Worm (Caenorhabditis elegans): ENCODE measurements around the gene npr-27.

The npr-27 gene

DNA sequence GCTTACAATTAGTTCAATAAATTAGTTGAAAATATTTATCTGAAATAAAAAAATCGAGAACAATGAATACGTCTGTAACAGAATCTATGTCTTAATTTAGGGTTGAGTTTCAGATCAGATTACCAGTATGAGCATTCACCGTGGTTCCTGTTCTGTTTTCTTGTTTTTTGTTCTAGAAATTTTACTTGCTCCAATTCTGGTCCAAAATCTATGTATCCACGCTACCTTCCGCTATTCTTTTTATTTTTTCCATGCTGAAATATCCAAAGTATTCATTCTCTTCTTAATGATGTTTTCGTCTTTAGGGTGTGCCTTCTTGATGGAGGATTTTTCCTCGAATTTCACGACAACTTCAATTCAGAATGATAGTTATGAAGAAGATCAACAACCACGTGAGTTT, at the start of gene npr-27:
Gene npr-27 (plus strand): TSS at position 301 of the 400 bp plus-strand sequence.
- no peak for TF ChIP-seq unc-55 (GFP tag; optimal IDR thresholded peaks at IDR 0.05)
- no peak for TF ChIP-seq syd-9 (tag; optimal IDR thresholded peaks at IDR 0.05)
- TF ChIP-seq ceh-19 (GFP tag; optimal IDR thresholded peaks at IDR 0.05) = no peak
- TF ChIP-seq ceh-48 (tag; optimal IDR thresholded peaks at IDR 0.05) = no peak
- TF ChIP-seq T23F11.4 (GFP tag; optimal IDR thresholded peaks at IDR 0.05) = no peak

DNA sequence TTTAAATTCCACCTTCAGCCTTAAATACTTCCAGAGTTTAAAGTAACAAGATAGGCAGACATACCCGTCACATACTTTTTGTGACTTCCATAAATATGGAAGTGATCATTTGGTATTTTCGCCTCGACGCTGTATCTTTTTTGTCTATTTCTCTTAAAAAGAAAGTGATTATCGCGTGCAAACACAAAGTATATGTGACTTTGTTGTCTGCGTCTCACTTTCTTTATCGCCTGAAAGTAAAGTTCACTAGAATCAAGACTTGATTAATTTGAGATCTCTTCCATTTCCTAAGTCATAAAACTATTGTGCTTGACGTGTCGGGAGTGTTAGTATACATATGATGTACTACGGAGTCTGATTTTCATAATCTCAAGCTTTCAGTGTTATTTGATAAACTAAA, 47.2 kb upstream of the npr-27 start, which contains the start of gene C06E4.6:
Gene C06E4.6 (minus strand): TSS at position 51 of the 400 bp plus-strand sequence.
- TF ChIP-seq dmd-4 (tag; optimal IDR thresholded peaks at IDR 0.05; ENCODE audit: borderline replicate concordance) = no peak
- no peak for TF ChIP-seq dve-1 (tag; optimal IDR thresholded peaks at IDR 0.05)
- no peak for TF ChIP-seq ttx-3 (tag; optimal IDR thresholded peaks at IDR 0.05)

DNA sequence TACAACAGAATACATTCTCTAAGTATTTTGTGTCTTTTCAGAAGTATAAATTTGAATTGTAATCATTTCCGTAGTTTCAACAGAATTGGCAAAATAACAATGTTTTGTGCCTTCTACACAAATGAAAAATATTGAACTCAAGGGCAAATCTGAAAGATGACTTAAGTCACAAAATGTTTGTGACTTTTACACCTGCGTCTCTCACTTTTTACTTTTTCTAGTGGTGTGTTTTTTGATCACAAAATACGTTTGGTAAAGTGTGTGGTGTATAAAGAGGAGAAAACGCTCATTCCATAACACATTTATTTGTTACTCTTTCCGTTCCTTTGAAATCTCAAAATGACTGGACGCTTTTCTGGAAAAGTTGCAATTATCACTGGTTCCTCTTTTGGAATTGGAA, 44.8 kb upstream of the npr-27 start, which contains the start of gene C06E4.3:
Gene C06E4.3 (plus strand): TSS at position 289 of the 400 bp plus-strand sequence.
- TF ChIP-seq hlh-30 (tag; optimal IDR thresholded peaks at IDR 0.05; ENCODE audit: insufficient read depth) (no peak), sox-2 (GFP tag; IDR thresholded peaks at IDR 0.05) (no peak), tbx-2 (tag; optimal IDR thresholded peaks at IDR 0.05) (no peak), gmeb-2 (tag; optimal IDR thresholded peaks at IDR 0.05) (no peak), C08G9.2 (tag; optimal IDR thresholded peaks at IDR 0.05) (no peak), ceh-24 (tag; optimal IDR thresholded peaks at IDR 0.05) (no peak), dmd-4 (tag; optimal IDR thresholded peaks at IDR 0.05; ENCODE audit: borderline replicate concordance) (no peak), ceh-18 (tag; optimal IDR thresholded peaks at IDR 0.05) (no peak), fkh-6 (tag; optimal IDR thresholded peaks at IDR 0.05) (no peak), rnt-1 (tag; optimal IDR thresholded peaks at IDR 0.05) (no peak), madf-2 (tag; optimal IDR thresholded peaks at IDR 0.05) (no peak), npax-4 (tag; optimal IDR thresholded peaks at IDR 0.05) (no peak)

DNA sequence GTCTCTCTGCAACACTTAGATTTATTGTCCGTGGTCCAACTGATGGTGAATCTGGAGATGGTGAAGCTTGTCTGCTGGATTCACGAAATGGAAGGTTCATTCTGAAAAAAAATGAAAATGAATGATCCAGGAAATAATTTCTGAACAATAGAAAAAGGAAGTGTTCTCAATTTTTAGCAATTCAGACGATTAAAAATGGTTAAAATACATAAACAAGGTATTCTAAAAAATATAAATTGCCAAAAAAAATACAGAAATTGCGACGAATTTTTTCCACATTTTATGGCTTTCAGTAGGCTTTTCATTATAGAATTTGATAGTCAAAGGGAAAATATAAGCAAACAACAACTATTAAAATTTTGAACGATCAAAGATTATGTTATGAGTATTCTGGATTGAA, 42.3 kb upstream of the npr-27 start, which contains the start of gene glb-2:
Gene glb-2 (minus strand): TSS at position 101 of the 400 bp plus-strand sequence.
- TF ChIP-seq sox-4 (tag; optimal IDR thresholded peaks at IDR 0.05) = no peak
- TF ChIP-seq syd-9 (tag; optimal IDR thresholded peaks at IDR 0.05) = no peak
- TF ChIP-seq mec-3 (tag; optimal IDR thresholded peaks at IDR 0.05; ENCODE audit: borderline replicate concordance) = no peak
- TF ChIP-seq ceh-6 (GFP tag; optimal IDR thresholded peaks at IDR 0.05) = no peak
- TF ChIP-seq lim-6 (tag; optimal IDR thresholded peaks at IDR 0.05) = no peak
- no peak for TF ChIP-seq pag-3 (tag; optimal IDR thresholded peaks at IDR 0.05; ENCODE audit: borderline replicate concordance)
- no peak for TF ChIP-seq unc-55 (GFP tag; optimal IDR thresholded peaks at IDR 0.05)
- TF ChIP-seq ceh-24 (tag; optimal IDR thresholded peaks at IDR 0.05) = no peak
- no peak for TF ChIP-seq ceh-30 (tag; optimal IDR thresholded peaks at IDR 0.05)
- no peak for TF ChIP-seq pros-1 (tag; optimal IDR thresholded peaks at IDR 0.05)
- no peak for TF ChIP-seq ceh-48 (tag; optimal IDR thresholded peaks at IDR 0.05)
- TF ChIP-seq che-1 (tag; optimal IDR thresholded peaks at IDR 0.05) = no peak
- TF ChIP-seq ttx-3 (tag; optimal IDR thresholded peaks at IDR 0.05) = no peak
- no peak for TF ChIP-seq sox-2 (GFP tag; IDR thresholded peaks at IDR 0.05)
- no peak for TF ChIP-seq ceh-14 (tag; optimal IDR thresholded peaks at IDR 0.05)

DNA sequence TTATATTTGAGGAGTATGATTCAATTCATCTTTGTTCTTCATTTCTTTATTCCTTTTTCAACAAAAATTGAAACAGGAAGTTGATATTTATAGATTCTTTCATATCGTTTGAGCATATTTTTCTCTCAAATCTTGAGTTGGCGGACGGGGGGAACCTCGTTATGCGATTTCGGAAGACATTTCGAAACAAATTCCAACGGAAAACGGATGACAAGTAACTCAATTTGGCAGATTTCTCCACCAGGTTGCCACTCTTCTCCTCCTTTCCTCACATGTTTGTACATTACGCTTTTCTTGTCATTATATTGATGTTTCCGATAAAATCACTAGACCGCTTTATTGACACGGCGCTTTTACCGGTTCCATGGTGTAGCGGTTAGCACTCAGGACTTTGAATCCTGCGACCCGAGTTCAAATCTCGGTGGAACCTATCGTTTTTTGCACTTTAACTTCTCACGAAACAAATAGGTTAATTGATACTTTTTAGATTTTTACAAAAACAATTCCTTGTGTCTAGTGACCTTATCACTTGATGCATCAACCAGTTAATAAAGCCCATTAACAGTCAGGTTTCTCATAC, 30.4 kb upstream of the npr-27 start:
- TF ChIP-seq tbx-7 (tag; optimal IDR thresholded peaks at IDR 0.05) (no peak), unc-3 (GFP tag; conservative IDR thresholded peaks at IDR 0.05) (no peak), unc-3 (tag; optimal IDR thresholded peaks at IDR 0.05) (no peak), gmeb-2 (tag; optimal IDR thresholded peaks at IDR 0.05) (no peak), unc-86 (tag; optimal IDR thresholded peaks at IDR 0.05) (no peak), C38D4.7 (GFP tag; optimal IDR thresholded peaks at IDR 0.05) (no peak), pag-3 (tag; optimal IDR thresholded peaks at IDR 0.05; ENCODE audit: borderline replicate concordance) (no peak), elt-2 (tag; optimal IDR thresholded peaks at IDR 0.05) (no peak), che-1 (tag; optimal IDR thresholded peaks at IDR 0.05) (no peak), unc-42 (tag; optimal IDR thresholded peaks at IDR 0.05) (peak; percentile 57)
